Fruit fly (Drosophila melanogaster) whole organism, embryonic: ENCODE data around the gene Grx5.

ENCODE experiments used
- Atf3 ChIP-seq: fragments of 200-800 bp; sonication (Bioruptor generic); optimal IDR thresholded peaks from 3 replicates; lab custom pipeline; 2016; ENCODE audit warnings: missing biosample characterization, missing genetic modification characterization
- Atf6 ChIP-seq: fragments of 200-800 bp; sonication (Bioruptor generic); IDR thresholded peaks from 2 replicates; pipeline ENCODE4 v1.3.6; 2022; ENCODE audit warnings: missing biosample characterization, missing genetic modification characterization
- BEAF-32 ChIP-seq: fragments of 200-800 bp; sonication (Bioruptor generic); optimal IDR thresholded peaks from 3 replicates; lab custom pipeline; 2017; ENCODE audit warnings: missing biosample characterization, missing genetic modification characterization, mild to moderate bottlenecking, moderate library complexity, missing genetic modification reagents
- Blimp-1 ChIP-seq: fragments of 200-800 bp; sonication (Bioruptor generic); optimal IDR thresholded peaks from 3 replicates; lab custom pipeline; 2018; ENCODE audit warnings: missing biosample characterization, missing genetic modification characterization, mild to moderate bottlenecking, moderate library complexity, missing genetic modification reagents
- CG10959 ChIP-seq: fragments of 200-800 bp; sonication (Bioruptor generic); IDR thresholded peaks from 2 replicates; pipeline ENCODE4 v1.3.6; 2022; ENCODE audit warnings: missing biosample characterization, missing genetic modification characterization
- CG11093 ChIP-seq: fragments of 200-800 bp; sonication (Bioruptor generic); IDR thresholded peaks from 3 replicates; pipeline ENCODE4 v1.3.6; 2022; ENCODE audit warnings: missing biosample characterization, missing genetic modification characterization
- CG12071 ChIP-seq: fragments of 200-800 bp; sonication (Bioruptor generic); optimal IDR thresholded peaks from 3 replicates; lab custom pipeline; 2018; ENCODE audit warnings: missing biosample characterization, mild to moderate bottlenecking, missing genetic modification characterization
- CG12155 ChIP-seq: fragments of 200-800 bp; sonication (Bioruptor generic); optimal IDR thresholded peaks from 3 replicates; lab custom pipeline; 2016; ENCODE audit warnings: missing biosample characterization, missing genetic modification characterization
- CG12391 ChIP-seq: fragments of 200-800 bp; sonication (Bioruptor generic); optimal IDR thresholded peaks from 3 replicates; lab custom pipeline; 2018; ENCODE audit warnings: missing biosample characterization, mild to moderate bottlenecking, missing genetic modification characterization, moderate library complexity
- CG12769 ChIP-seq: fragments of 200-800 bp; sonication (Bioruptor generic); optimal IDR thresholded peaks from 2 replicates; lab custom pipeline; 2019; ENCODE audit warnings: missing biosample characterization, mild to moderate bottlenecking, missing genetic modification characterization, moderate library complexity
- CG12942 ChIP-seq: fragments of 200-800 bp; sonication (Bioruptor generic); optimal IDR thresholded peaks from 3 replicates; lab custom pipeline; 2016; ENCODE audit warnings: missing biosample characterization, missing genetic modification characterization
- CG16815 ChIP-seq: fragments of 200-800 bp; sonication (Bioruptor generic); optimal IDR thresholded peaks from 3 replicates; lab custom pipeline; 2017; ENCODE audit warnings: missing biosample characterization, mild to moderate bottlenecking, missing genetic modification characterization
- CG18011 ChIP-seq: fragments of 200-800 bp; sonication (Bioruptor generic); optimal IDR thresholded peaks from 2 replicates; lab custom pipeline; 2017; ENCODE audit warnings: missing biosample characterization, missing genetic modification characterization, mild to moderate bottlenecking, moderate library complexity, missing genotype
- CG1832 ChIP-seq: fragments of 200-800 bp; sonication (Bioruptor generic); optimal IDR thresholded peaks from 2 replicates; lab custom pipeline; 2017; ENCODE audit warnings: missing biosample characterization, mild to moderate bottlenecking, missing genetic modification characterization, inconsistent platforms
- CG18764 ChIP-seq: fragments of 200-800 bp; sonication (Bioruptor generic); optimal IDR thresholded peaks from 3 replicates; lab custom pipeline; 2016; ENCODE audit warnings: missing biosample characterization, missing genetic modification characterization
- CG2875 ChIP-seq: fragments of 200-800 bp; sonication (Bioruptor generic); optimal IDR thresholded peaks from 2 replicates; lab custom pipeline; 2017; ENCODE audit warnings: missing biosample characterization, mild to moderate bottlenecking, missing genetic modification characterization, missing genetic modification reagents
- CG31365 ChIP-seq: fragments of 200-800 bp; sonication (Bioruptor generic); optimal IDR thresholded peaks from 2 replicates; lab custom pipeline; 2018; ENCODE audit warnings: missing biosample characterization, mild to moderate bottlenecking, missing genetic modification characterization
- CG3163 ChIP-seq: fragments of 200-800 bp; sonication (Bioruptor generic); optimal IDR thresholded peaks from 3 replicates; lab custom pipeline; 2016; ENCODE audit warnings: missing biosample characterization, missing genetic modification characterization
- CG3838 ChIP-seq: fragments of 200-800 bp; sonication (Bioruptor generic); optimal IDR thresholded peaks from 3 replicates; lab custom pipeline; 2016; ENCODE audit warnings: missing biosample characterization, missing genetic modification characterization
- CG4730 ChIP-seq: fragments of 200-800 bp; sonication (Bioruptor generic); IDR thresholded peaks from 2 replicates; pipeline ENCODE4 v1.3.6; 2022; ENCODE audit warnings: missing biosample characterization, missing genetic modification characterization
- CG6813 ChIP-seq: fragments of 200-800 bp; sonication (Bioruptor generic); optimal IDR thresholded peaks from 2 replicates; lab custom pipeline; 2017; ENCODE audit warnings: missing biosample characterization, missing genetic modification characterization, mild to moderate bottlenecking, moderate library complexity, missing genetic modification reagents
- CG7987 ChIP-seq: fragments of 200-800 bp; sonication (Bioruptor generic); optimal IDR thresholded peaks from 2 replicates; lab custom pipeline; 2018; ENCODE audit warnings: missing biosample characterization, mild to moderate bottlenecking, missing genetic modification characterization, moderate library complexity
- CG8388 ChIP-seq: fragments of 200-800 bp; sonication (Bioruptor generic); optimal IDR thresholded peaks from 2 replicates; lab custom pipeline; 2019; ENCODE audit warnings: missing biosample characterization, mild to moderate bottlenecking, missing genetic modification characterization, moderate library complexity
- D19A ChIP-seq: fragments of 200-800 bp; optimal IDR thresholded peaks from 3 replicates; lab custom pipeline; 2019; ENCODE audit warnings: missing biosample characterization, mild to moderate bottlenecking, missing genetic modification characterization, moderate library complexity
- Dp ChIP-seq: fragments of 200-800 bp; sonication (Bioruptor generic); optimal IDR thresholded peaks from 2 replicates; lab custom pipeline; 2018; ENCODE audit warnings: missing biosample characterization, mild to moderate bottlenecking, missing genetic modification characterization, moderate library complexity
- E2f2 ChIP-seq: fragments of 200-800 bp; sonication (Bioruptor generic); IDR thresholded peaks from 2 replicates; pipeline ENCODE4 v1.3.6; 2022; ENCODE audit warnings: missing biosample characterization, missing genetic modification characterization
- Fer3 ChIP-seq: fragments of 200-800 bp; sonication (Bioruptor generic); optimal IDR thresholded peaks from 2 replicates; lab custom pipeline; 2018; ENCODE audit warnings: missing biosample characterization, mild to moderate bottlenecking, missing genetic modification characterization, moderate library complexity
- Meics ChIP-seq: fragments of 200-800 bp; sonication (Bioruptor generic); optimal IDR thresholded peaks from 2 replicates; lab custom pipeline; 2017; ENCODE audit warnings: missing biosample characterization, mild to moderate bottlenecking, missing genetic modification characterization
- Oli ChIP-seq: fragments of 200-800 bp; sonication (Bioruptor generic); optimal IDR thresholded peaks from 2 replicates; lab custom pipeline; 2018; ENCODE audit warnings: missing biosample characterization, mild to moderate bottlenecking, missing genetic modification characterization, moderate library complexity
- Six4 ChIP-seq: fragments of 200-800 bp; sonication (Bioruptor generic); optimal IDR thresholded peaks from 2 replicates; lab custom pipeline; 2016; ENCODE audit warnings: missing biosample characterization, missing genetic modification characterization
- Xbp1 ChIP-seq: fragments of 200-800 bp; sonication (Bioruptor generic); optimal IDR thresholded peaks from 3 replicates; lab custom pipeline; 2016; ENCODE audit warnings: missing biosample characterization, mild to moderate bottlenecking, missing genetic modification characterization
- cg ChIP-seq: fragments of 200-800 bp; sonication (Bioruptor generic); optimal IDR thresholded peaks from 3 replicates; lab custom pipeline; 2019; ENCODE audit warnings: missing biosample characterization, mild to moderate bottlenecking, missing genetic modification characterization, moderate library complexity
- chn ChIP-seq: fragments of 200-800 bp; sonication (Bioruptor generic); optimal IDR thresholded peaks from 2 replicates; lab custom pipeline; 2016; ENCODE audit warnings: missing biosample characterization, missing genetic modification characterization
- ci ChIP-seq: fragments of 200-800 bp; sonication (Bioruptor generic); IDR thresholded peaks from 3 replicates; pipeline ENCODE4 v1.3.6; 2022; ENCODE audit warnings: missing biosample characterization, missing genetic modification characterization
- crol ChIP-seq: fragments of 200-800 bp; sonication (Bioruptor generic); IDR thresholded peaks from 2 replicates; pipeline ENCODE4 v1.3.6; 2022; ENCODE audit warnings: missing biosample characterization, missing genetic modification characterization
- dimm ChIP-seq: fragments of 200-800 bp; sonication (Bioruptor generic); IDR thresholded peaks from 2 replicates; pipeline ENCODE4 v1.3.6; 2022; ENCODE audit warnings: missing biosample characterization, missing genetic modification characterization
- dmrt99B ChIP-seq: fragments of 200-800 bp; sonication (Bioruptor generic); optimal IDR thresholded peaks from 2 replicates; lab custom pipeline; 2018; ENCODE audit warnings: missing biosample characterization, mild to moderate bottlenecking, missing genetic modification characterization, moderate library complexity
- exex ChIP-seq: fragments of 200-800 bp; sonication (Bioruptor generic); optimal IDR thresholded peaks from 4 replicates; lab custom pipeline; 2018; ENCODE audit warnings: missing biosample characterization, mild to moderate bottlenecking, missing genetic modification characterization, moderate library complexity
- grn ChIP-seq: fragments of 200-800 bp; sonication (Bioruptor generic); optimal IDR thresholded peaks from 3 replicates; lab custom pipeline; 2017; ENCODE audit warnings: missing biosample characterization, missing genetic modification characterization
- hbn ChIP-seq: fragments of 200-800 bp; sonication (Bioruptor generic); IDR thresholded peaks from 2 replicates; pipeline ENCODE4 v1.3.6; 2022; ENCODE audit warnings: missing biosample characterization, missing genetic modification characterization; ENCODE audit not compliant: partially characterized antibody
- hth ChIP-seq: fragments of >200 bp; optimal IDR thresholded peaks from 2 replicates; lab custom pipeline; 2017; ENCODE audit warnings: inconsistent platforms
- pum ChIP-seq: fragments of 200-800 bp; sonication (Bioruptor generic); optimal IDR thresholded peaks from 2 replicates; lab custom pipeline; 2016; ENCODE audit warnings: missing biosample characterization, missing genetic modification characterization
- rib ChIP-seq: fragments of 200-800 bp; sonication (Bioruptor generic); IDR thresholded peaks from 2 replicates; pipeline ENCODE4 v1.3.6; 2022; ENCODE audit warnings: missing biosample characterization, missing genetic modification characterization
- sna ChIP-seq: fragments of 200-800 bp; sonication (Bioruptor generic); IDR thresholded peaks from 2 replicates; pipeline ENCODE4 v1.3.6; 2022; ENCODE audit warnings: missing biosample characterization, missing genetic modification characterization; ENCODE audit not compliant: partially characterized antibody
- sob ChIP-seq: fragments of 200-800 bp; sonication (Bioruptor generic); IDR thresholded peaks from 2 replicates; pipeline ENCODE4 v1.3.6; 2022; ENCODE audit warnings: missing biosample characterization, missing genetic modification characterization
- unc-4 ChIP-seq: fragments of 200-800 bp; sonication (Bioruptor generic); IDR thresholded peaks from 2 replicates; pipeline ENCODE4 v1.3.6; 2022; ENCODE audit warnings: missing biosample characterization, missing genetic modification characterization; ENCODE audit not compliant: partially characterized antibody
- unpg ChIP-seq: fragments of 200-800 bp; sonication (Bioruptor generic); optimal IDR thresholded peaks from 3 replicates; lab custom pipeline; 2018; ENCODE audit warnings: missing biosample characterization, mild to moderate bottlenecking, missing genetic modification characterization, moderate library complexity
- zf30C ChIP-seq: fragments of 200-800 bp; sonication (Bioruptor generic); optimal IDR thresholded peaks from 3 replicates; lab custom pipeline; 2018; ENCODE audit warnings: missing biosample characterization, mild to moderate bottlenecking, missing genetic modification characterization

The Grx5 gene

dm6 chrX:14840417-14840872 lies 2.4 kb upstream of the Grx5 start (continued):
- TF ChIP-seq dmrt99B (peak; percentile 56), CG11093 (no peak), CG12942 (GFP tag; lab: Kevin White, UChicago) (no peak), Atf6 (GFP tag; lab: Robert Waterston, UW) (0 out of 2 replicates have a peak, but pooled peaks have one; percentile 29), ci (peak; percentile 33; the same call in 1 of the 3 replicates), Xbp1 (GFP tag; lab: Kevin White, UChicago) (peak; percentile 24), zf30C (GFP tag; lab: Kevin White, UChicago) (peak; percentile 67), unpg (GFP tag; lab: Kevin White, UChicago) (peak; percentile 66), dimm (GFP tag; lab: Robert Waterston, UW) (0 out of 2 replicates have a peak, but pooled peaks have one; percentile 18), sob (GFP tag; lab: Robert Waterston, UW) (0 out of 2 replicates have a peak, but pooled peaks have one; percentile 12), cg (GFP tag; lab: Kevin White, UChicago) (no peak), Blimp-1 (GFP tag; lab: Kevin White, UChicago) (peak; percentile 67), E2f2 (GFP tag; lab: Robert Waterston, UW) (0 out of 2 replicates have a peak, but pooled peaks have one; percentile 23), CG6813 (GFP tag; lab: Kevin White, UChicago) (peak; percentile 52), Oli (tag; lab: Kevin White, UChicago) (peak; percentile 55)
- TF ChIP-seq, all 482 proteins: peak for 120

- no peak for TF ChIP-seq CG16815
- peak; percentile 12; the same call in 1 of the 2 replicates for TF ChIP-seq CG4730 (GFP tag; lab: Robert Waterston, UW)
- TF ChIP-seq CG8388 (GFP tag; lab: Kevin White, UChicago), result no peak
- no peak for TF ChIP-seq D19A (tag; lab: Kevin White, UChicago)
- TF ChIP-seq Dp (GFP tag; lab: Kevin White, UChicago), result no peak
- TF ChIP-seq cg (GFP tag; lab: Kevin White, UChicago), result peak; percentile 89
- TF ChIP-seq crol (GFP tag; lab: Robert Waterston, UW), result peak; percentile 89
- peak; percentile 65 for TF ChIP-seq Meics (GFP tag; lab: Kevin White, UChicago)
- peak; percentile 67; the same call in 1 of the 2 replicates for TF ChIP-seq rib (GFP tag; lab: Robert Waterston, UW)
- TF ChIP-seq Fer3, result peak; percentile 54
- TF ChIP-seq grn (GFP tag; lab: Kevin White, UChicago), result peak; percentile 83
- TF ChIP-seq chn (GFP tag; lab: Kevin White, UChicago), result no peak
- TF ChIP-seq hbn, result no peak
- TF ChIP-seq CG18764 (GFP tag; lab: Kevin White, UChicago), result no peak
- peak; percentile 52 for TF ChIP-seq exex
- peak; percentile 33 for TF ChIP-seq CG12155 (GFP tag; lab: Kevin White, UChicago)
- peak; percentile 7 for TF ChIP-seq CG12391 (tag; lab: Kevin White, UChicago)
- no peak for TF ChIP-seq unc-4
- no peak for TF ChIP-seq CG3838
- TF ChIP-seq Atf3, result peak; percentile 88
- TF ChIP-seq CG12769 (tag; lab: Kevin White, UChicago), result peak; percentile 73
- peak; percentile 15 for TF ChIP-seq pum (GFP tag; lab: Kevin White, UChicago)
- TF ChIP-seq sna (GFP tag; lab: Robert Waterston, UW), result no peak
- no peak for TF ChIP-seq CG2875 (GFP tag; lab: Kevin White, UChicago)
- TF ChIP-seq CG12071 (GFP tag; lab: Kevin White, UChicago), result peak; percentile 2
- TF ChIP-seq CG1832 (GFP tag; lab: Kevin White, UChicago), result peak; percentile 61
- TF ChIP-seq CG10959, result peak; percentile 89
- no peak for TF ChIP-seq Six4 (GFP tag; lab: Kevin White, UChicago)
- no peak for TF ChIP-seq hth (lab: Kevin White, UChicago)
- no peak for TF ChIP-seq CG7987 (GFP tag; lab: Kevin White, UChicago)
- no peak for TF ChIP-seq BEAF-32 (GFP tag; lab: Kevin White, UChicago)
- TF ChIP-seq CG3163 (GFP tag; lab: Kevin White, UChicago), result peak; percentile 33
- no peak for TF ChIP-seq CG18011 (GFP tag; lab: Kevin White, UChicago)
- TF ChIP-seq CG31365 (tag; lab: Kevin White, UChicago), result peak; percentile 40
These were observed 1.8 kb upstream of the Grx5 start for dm6 chrX:14839739-14840347.
